Worm (Caenorhabditis elegans) whole organism, late embryonic: Measurements from ENCODE around the gene rpl-10.

ENCODE experiments used
- C08G9.2 ChIP-seq: sonication (generic microtip); optimal IDR thresholded peaks from 2 replicates; lab custom pipeline; 2016; ENCODE audit warnings: mild to moderate bottlenecking, missing genetic modification characterization, moderate library complexity, missing compliant biosample characterization
- C38D4.7 ChIP-seq: fragments of 200-800 bp; sonication (Bioruptor generic); optimal IDR thresholded peaks from 2 replicates; lab custom pipeline; 2018; ENCODE audit warnings: mild to moderate bottlenecking, missing genetic modification characterization, moderate library complexity, missing compliant biosample characterization
- F13H6.1 ChIP-seq: sonication (generic microtip); optimal IDR thresholded peaks from 2 replicates; lab custom pipeline; 2016; ENCODE audit warnings: missing genetic modification characterization, missing compliant biosample characterization
- K09A11.1 ChIP-seq: sonication (generic microtip); optimal IDR thresholded peaks from 2 replicates; lab custom pipeline; 2017; ENCODE audit warnings: antibody characterized with exemption, mild to moderate bottlenecking, missing genetic modification characterization, missing compliant biosample characterization; ENCODE audit not compliant: insufficient read depth
- T23F11.4 ChIP-seq: fragments of 200-800 bp; sonication (Bioruptor generic); optimal IDR thresholded peaks from 2 replicates; lab custom pipeline; 2018; ENCODE audit warnings: mild to moderate bottlenecking, missing genetic modification characterization, missing compliant biosample characterization
- ceh-18 ChIP-seq: sonication (generic microtip); optimal IDR thresholded peaks from 2 replicates; lab custom pipeline; 2016; ENCODE audit warnings: missing genetic modification characterization, missing compliant biosample characterization
- ceh-2 ChIP-seq: sonication (generic microtip); optimal IDR thresholded peaks from 2 replicates; lab custom pipeline; 2016; ENCODE audit warnings: missing genotype, missing genetic modification characterization, missing compliant biosample characterization
- ceh-22 ChIP-seq: sonication (generic microtip); optimal IDR thresholded peaks from 2 replicates; lab custom pipeline; 2017; ENCODE audit warnings: missing biosample characterization, missing genetic modification characterization
- ceh-24 ChIP-seq: sonication (generic microtip); optimal IDR thresholded peaks from 2 replicates; lab custom pipeline; 2016; ENCODE audit warnings: mild to moderate bottlenecking, missing genetic modification characterization, missing compliant biosample characterization
- ceh-45 ChIP-seq: fragments of 200-800 bp; sonication (Bioruptor generic); IDR thresholded peaks from 2 replicates; pipeline ENCODE4 v1.3.6; 2022; ENCODE audit warnings: missing genetic modification reagents, missing genetic modification characterization, missing compliant biosample characterization
- ceh-48 ChIP-seq: sonication (generic microtip); optimal IDR thresholded peaks from 2 replicates; lab custom pipeline; 2016; ENCODE audit warnings: missing genetic modification characterization, inconsistent platforms, missing compliant biosample characterization
- ceh-6 ChIP-seq: fragments of 200-800 bp; sonication (Bioruptor generic); optimal IDR thresholded peaks from 2 replicates; lab custom pipeline; 2018; ENCODE audit warnings: mild to moderate bottlenecking, missing genetic modification characterization, missing compliant biosample characterization
- che-1 ChIP-seq: sonication (generic microtip); optimal IDR thresholded peaks from 2 replicates; lab custom pipeline; 2016; ENCODE audit warnings: mild to moderate bottlenecking, missing genetic modification characterization, missing compliant biosample characterization
- elt-2 ChIP-seq: sonication (generic microtip); optimal IDR thresholded peaks from 2 replicates; lab custom pipeline; 2016; ENCODE audit warnings: missing genetic modification reagents, missing genetic modification characterization, missing compliant biosample characterization
- elt-4 ChIP-seq: sonication (generic microtip); optimal IDR thresholded peaks from 2 replicates; lab custom pipeline; 2016; ENCODE audit warnings: missing genetic modification characterization, missing compliant biosample characterization
- ets-4 ChIP-seq: sonication (generic microtip); optimal IDR thresholded peaks from 2 replicates; lab custom pipeline; 2016; ENCODE audit warnings: missing genetic modification characterization, missing compliant biosample characterization
- eyg-1 ChIP-seq: sonication (generic microtip); optimal IDR thresholded peaks from 2 replicates; lab custom pipeline; 2016; ENCODE audit warnings: missing genotype, missing genetic modification characterization, missing compliant biosample characterization
- fkh-6 ChIP-seq: sonication (generic microtip); optimal IDR thresholded peaks from 2 replicates; lab custom pipeline; 2016; ENCODE audit warnings: missing genetic modification characterization, missing compliant biosample characterization
- gmeb-2 ChIP-seq: sonication (generic microtip); optimal IDR thresholded peaks from 2 replicates; lab custom pipeline; 2016; ENCODE audit warnings: missing genetic modification characterization, inconsistent platforms, missing compliant biosample characterization
- hlh-13 ChIP-seq: fragments of 200-800 bp; sonication (Bioruptor generic); optimal IDR thresholded peaks from 2 replicates; lab custom pipeline; 2018; ENCODE audit warnings: mild to moderate bottlenecking, missing genetic modification characterization, missing compliant biosample characterization
- hlh-15 ChIP-seq: sonication (generic microtip); optimal IDR thresholded peaks from 2 replicates; lab custom pipeline; 2016; ENCODE audit warnings: missing genetic modification characterization, missing compliant biosample characterization
- hlh-30 ChIP-seq: sonication (generic microtip); optimal IDR thresholded peaks from 2 replicates; lab custom pipeline; 2017; ENCODE audit warnings: antibody characterized with exemption, missing genetic modification characterization, missing compliant biosample characterization; ENCODE audit not compliant: insufficient read depth
- hlh-8 ChIP-seq: sonication (generic microtip); optimal IDR thresholded peaks from 2 replicates; lab custom pipeline; 2016; ENCODE audit warnings: missing genotype, missing genetic modification characterization, missing compliant biosample characterization
- lim-6 ChIP-seq: sonication (generic microtip); optimal IDR thresholded peaks from 2 replicates; lab custom pipeline; 2016; ENCODE audit warnings: missing genetic modification characterization, missing compliant biosample characterization
- lin-11 ChIP-seq: fragments of 200-800 bp; sonication (Bioruptor generic); optimal IDR thresholded peaks from 2 replicates; lab custom pipeline; 2018; ENCODE audit warnings: mild to moderate bottlenecking, missing genetic modification characterization, missing compliant biosample characterization
- nfya-1 ChIP-seq: sonication (generic microtip); optimal IDR thresholded peaks from 2 replicates; lab custom pipeline; 2017; ENCODE audit warnings: missing genetic modification characterization, mild to moderate bottlenecking, missing compliant biosample characterization, antibody characterized with exemption, moderate library complexity
- nhr-11 ChIP-seq: fragments of 150-350 bp; optimal IDR thresholded peaks from 2 replicates; lab custom pipeline; 2014; ENCODE audit warnings: missing biosample characterization, missing genetic modification characterization
- npax-4 ChIP-seq: sonication (generic microtip); optimal IDR thresholded peaks from 2 replicates; lab custom pipeline; 2016; ENCODE audit warnings: missing genetic modification characterization, missing compliant biosample characterization
- odd-2 ChIP-seq: sonication (generic microtip); optimal IDR thresholded peaks from 2 replicates; lab custom pipeline; 2017; ENCODE audit warnings: antibody characterized with exemption, mild to moderate bottlenecking, missing genetic modification characterization, missing compliant biosample characterization
- pag-3 ChIP-seq: sonication (generic microtip); optimal IDR thresholded peaks from 2 replicates; lab custom pipeline; 2016; ENCODE audit warnings: missing compliant biosample characterization, missing genetic modification characterization, borderline replicate concordance
- pax-1 ChIP-seq: fragments of 150-350 bp; optimal IDR thresholded peaks from 2 replicates; lab custom pipeline; 2014; ENCODE audit warnings: missing biosample characterization, missing genetic modification characterization
- pha-2 ChIP-seq: sonication (generic microtip); optimal IDR thresholded peaks from 2 replicates; lab custom pipeline; 2017; ENCODE audit warnings: mild to moderate bottlenecking, missing genetic modification characterization, missing compliant biosample characterization
- pha-4 ChIP-seq: fragments of 150-350 bp; optimal IDR thresholded peaks from 2 replicates; lab custom pipeline; 2018; ENCODE audit warnings: missing biosample characterization, missing genetic modification reagents, missing genetic modification characterization
- pqm-1 ChIP-seq: sonication (generic microtip); optimal IDR thresholded peaks from 2 replicates; lab custom pipeline; 2016; ENCODE audit warnings: missing genetic modification characterization, missing compliant biosample characterization
- pros-1 ChIP-seq: fragments of 150-350 bp; optimal IDR thresholded peaks from 2 replicates; lab custom pipeline; 2014; ENCODE audit warnings: missing biosample characterization, missing genetic modification reagents, missing genetic modification characterization
- ref-2 ChIP-seq: sonication (generic microtip); optimal IDR thresholded peaks from 2 replicates; lab custom pipeline; 2016; ENCODE audit warnings: missing genetic modification characterization, missing compliant biosample characterization
- sdc-2 ChIP-seq: sonication (generic microtip); optimal IDR thresholded peaks from 2 replicates; lab custom pipeline; 2016; ENCODE audit warnings: missing genotype, missing genetic modification characterization, missing compliant biosample characterization
- sox-2 ChIP-seq: fragments of 200-800 bp; sonication (Bioruptor generic); IDR thresholded peaks from 2 replicates; pipeline ENCODE4 v1.3.6; 2022; ENCODE audit warnings: missing genetic modification reagents, missing genetic modification characterization, missing compliant biosample characterization
- unc-3 ChIP-seq, 2 experiments: fragments of 200-800 bp in 1 of 2; sonication (Bioruptor generic) in 1 of 2; sonication (generic microtip) in 1 of 2; conservative IDR thresholded peaks in 1 of 2; optimal IDR thresholded peaks in 1 of 2; 2 replicates each; pipeline versions ENCODE4 v1.3.6 to Lab custom; 2016 to 2022; ENCODE audit warnings: missing compliant biosample characterization in 2 of 2, missing genetic modification characterization in 2 of 2, missing genetic modification reagents in 1 of 2
- unc-42 ChIP-seq: sonication (generic microtip); optimal IDR thresholded peaks from 2 replicates; lab custom pipeline; 2016; ENCODE audit warnings: missing genotype, missing genetic modification characterization, missing compliant biosample characterization

The rpl-10 gene

ce11 chrII:8130792-8131191 lies 12.9 kb upstream of the rpl-10 start:
- TF ChIP-seq ref-2 (peak; percentile 4), pag-3 (tag; lab: Kevin White, UChicago) (no peak), C08G9.2 (tag; lab: Kevin White, UChicago) (no peak)

- TF ChIP-seq ceh-6 (GFP tag; lab: Kevin White, UChicago): peak; percentile 35
- no peak for TF ChIP-seq ceh-22 (tag; lab: Kevin White, UChicago)
- TF ChIP-seq gmeb-2: no peak
- TF ChIP-seq sdc-2 (tag; lab: Kevin White, UChicago): no peak
- TF ChIP-seq sox-2 (GFP tag; lab: Robert Waterston, UW): no peak
- TF ChIP-seq ceh-2 (tag; lab: Kevin White, UChicago): no peak
- no peak for TF ChIP-seq lim-6 (tag; lab: Kevin White, UChicago)
- TF ChIP-seq odd-2 (tag; lab: Kevin White, UChicago): no peak
- no peak for TF ChIP-seq C38D4.7
- TF ChIP-seq ceh-48 (tag; lab: Kevin White, UChicago): no peak
- TF ChIP-seq elt-4 (tag; lab: Kevin White, UChicago): peak; percentile 43
- no peak for TF ChIP-seq ceh-24 (tag; lab: Kevin White, UChicago)
- no peak for TF ChIP-seq hlh-8 (tag; lab: Kevin White, UChicago)
- no peak for TF ChIP-seq K09A11.1
- peak; percentile 3 for TF ChIP-seq fkh-6 (tag; lab: Kevin White, UChicago)
- TF ChIP-seq pha-4 (tag; lab: Kevin White, UChicago): no peak
- TF ChIP-seq T23F11.4 (GFP tag; lab: Kevin White, UChicago): no peak
- TF ChIP-seq F13H6.1: no peak
- TF ChIP-seq unc-3 (GFP tag; conservative IDR thresholded peaks at IDR 0.05; lab: Robert Waterston, UW): no peak
- no peak for TF ChIP-seq unc-3 (tag; optimal IDR thresholded peaks at IDR 0.05; lab: Kevin White, UChicago)
- no peak for TF ChIP-seq ets-4 (tag; lab: Kevin White, UChicago)
- no peak for TF ChIP-seq npax-4
- no peak for TF ChIP-seq nhr-11 (tag; lab: Kevin White, UChicago)
- no peak for TF ChIP-seq eyg-1 (tag; lab: Kevin White, UChicago)
- no peak for TF ChIP-seq pqm-1 (tag; lab: Kevin White, UChicago)
- no peak for TF ChIP-seq C08G9.2 (tag; lab: Kevin White, UChicago)
- TF ChIP-seq unc-42 (tag; lab: Kevin White, UChicago): peak; percentile 8
- TF ChIP-seq hlh-15 (tag; lab: Kevin White, UChicago): no peak
- TF ChIP-seq ceh-18: peak; percentile 5
- TF ChIP-seq pax-1 (tag; lab: Kevin White, UChicago): no peak
- TF ChIP-seq elt-2 (tag; lab: Kevin White, UChicago): no peak
- TF ChIP-seq nfya-1 (tag; lab: Kevin White, UChicago): peak; percentile 16
- no peak for TF ChIP-seq hlh-30 (tag; lab: Kevin White, UChicago)
Observed at ce11 chrII:8131413-8131966, 12.2 kb upstream of the rpl-10 start.

- TF ChIP-seq ceh-45 (no peak), ceh-24 (tag; lab: Kevin White, UChicago) (no peak), sdc-2 (tag; lab: Kevin White, UChicago) (no peak), pros-1 (tag; lab: Kevin White, UChicago) (no peak), ceh-18 (no peak), pax-1 (tag; lab: Kevin White, UChicago) (no peak), ets-4 (tag; lab: Kevin White, UChicago) (no peak), lin-11 (no peak), che-1 (tag; lab: Kevin White, UChicago) (no peak), hlh-13 (GFP tag; lab: Kevin White, UChicago) (no peak), pha-2 (no peak), eyg-1 (tag; lab: Kevin White, UChicago) (no peak)
Observed at ce11 chrII:8135953-8136352, 7.7 kb upstream of the rpl-10 start.
